Worm (Caenorhabditis elegans) whole organism, mixed stage, embryonic: ENCODE data around the gene F02C12.3.

Experiments
- M03D4.4 ChIP-seq: sonication (generic microtip); optimal IDR thresholded peaks from 2 replicates; lab custom pipeline; 2017; ENCODE audit warnings: mild to moderate bottlenecking, missing genetic modification characterization, missing compliant biosample characterization
- bed-3 ChIP-seq: fragments of 200-800 bp; sonication (Bioruptor generic); optimal IDR thresholded peaks from 3 replicates; lab custom pipeline; 2018; ENCODE audit warnings: mild to moderate bottlenecking, missing genetic modification characterization, moderate library complexity, missing compliant biosample characterization
- ceh-83 ChIP-seq: fragments of 200-800 bp; sonication (Bioruptor generic); optimal IDR thresholded peaks from 2 replicates; lab custom pipeline; 2018; ENCODE audit warnings: mild to moderate bottlenecking, missing genetic modification characterization, missing compliant biosample characterization
- ces-1 ChIP-seq: fragments of 150-350 bp; optimal IDR thresholded peaks from 2 replicates; lab custom pipeline; 2014; ENCODE audit warnings: missing biosample characterization, missing genetic modification reagents, missing genetic modification characterization
- cnd-1 ChIP-seq: fragments of 200-800 bp; sonication (Bioruptor generic); optimal IDR thresholded peaks from 2 replicates; lab custom pipeline; 2018; ENCODE audit warnings: mild to moderate bottlenecking, missing genetic modification characterization, missing compliant biosample characterization
- elt-1 ChIP-seq: sonication (generic microtip); optimal IDR thresholded peaks from 2 replicates; lab custom pipeline; 2017; ENCODE audit warnings: missing genetic modification characterization, mild to moderate bottlenecking, missing compliant biosample characterization, antibody characterized with exemption, moderate library complexity, borderline replicate concordance; ENCODE audit not compliant: insufficient read depth
- elt-3 ChIP-seq: fragments of 150-350 bp; optimal IDR thresholded peaks from 2 replicates; lab custom pipeline; 2014; ENCODE audit warnings: missing biosample characterization, missing genetic modification characterization
- flh-1 ChIP-seq: fragments of 200-800 bp; sonication (Bioruptor generic); optimal IDR thresholded peaks from 2 replicates; lab custom pipeline; 2018; ENCODE audit warnings: mild to moderate bottlenecking, missing genetic modification characterization, moderate library complexity, missing compliant biosample characterization
- ham-2 ChIP-seq: fragments of 200-800 bp; sonication (Bioruptor generic); optimal IDR thresholded peaks from 2 replicates; lab custom pipeline; 2018; ENCODE audit warnings: mild to moderate bottlenecking, missing genetic modification characterization, missing compliant biosample characterization
- hlh-1 ChIP-seq: fragments of 150-350 bp; optimal IDR thresholded peaks from 2 replicates; lab custom pipeline; 2014; ENCODE audit warnings: missing biosample characterization, missing genetic modification reagents, missing genetic modification characterization
- lin-13 ChIP-seq: fragments of 150-350 bp; optimal IDR thresholded peaks from 2 replicates; lab custom pipeline; 2014; ENCODE audit warnings: missing biosample characterization, missing genetic modification characterization
- lin-32 ChIP-seq: fragments of 200-800 bp; sonication (Bioruptor generic); optimal IDR thresholded peaks from 2 replicates; lab custom pipeline; 2018; ENCODE audit warnings: mild to moderate bottlenecking, missing genetic modification characterization, missing compliant biosample characterization
- lsy-2 ChIP-seq: fragments of 150-350 bp; optimal IDR thresholded peaks from 2 replicates; lab custom pipeline; 2014; ENCODE audit warnings: missing biosample characterization, missing genetic modification characterization
- mab-5 ChIP-seq: fragments of 150-350 bp; optimal IDR thresholded peaks from 2 replicates; lab custom pipeline; 2014; ENCODE audit warnings: missing biosample characterization, missing genetic modification characterization
- mep-1 ChIP-seq: fragments of 150-350 bp; optimal IDR thresholded peaks from 2 replicates; lab custom pipeline; 2017; ENCODE audit warnings: missing biosample characterization, missing genetic modification reagents, missing genetic modification characterization, inconsistent platforms
- mls-2 ChIP-seq: sonication (generic microtip); optimal IDR thresholded peaks from 2 replicates; lab custom pipeline; 2016; ENCODE audit warnings: mild to moderate bottlenecking, missing genetic modification characterization, moderate library complexity, missing compliant biosample characterization
- nhr-12 ChIP-seq: fragments of 150-350 bp; optimal IDR thresholded peaks from 2 replicates; lab custom pipeline; 2014; ENCODE audit warnings: missing biosample characterization, missing genetic modification characterization
- nhr-2 ChIP-seq: fragments of 150-350 bp; optimal IDR thresholded peaks from 2 replicates; lab custom pipeline; 2014; ENCODE audit warnings: missing biosample characterization, missing genetic modification characterization
- nhr-237 ChIP-seq: fragments of 150-350 bp; optimal IDR thresholded peaks from 2 replicates; lab custom pipeline; 2014; ENCODE audit warnings: missing biosample characterization, missing genetic modification characterization
- nhr-28 ChIP-seq: fragments of 150-350 bp; optimal IDR thresholded peaks from 2 replicates; lab custom pipeline; 2014; ENCODE audit warnings: missing biosample characterization, missing genetic modification characterization
- nhr-76 ChIP-seq: sonication (generic microtip); optimal IDR thresholded peaks from 2 replicates; lab custom pipeline; 2017; ENCODE audit warnings: missing biosample characterization, missing genetic modification characterization
- pha-4 ChIP-seq: fragments of 150-350 bp; optimal IDR thresholded peaks from 2 replicates; lab custom pipeline; 2018; ENCODE audit warnings: missing biosample characterization, missing genetic modification reagents, missing genetic modification characterization
- sem-2 ChIP-seq: fragments of 200-800 bp; sonication (Bioruptor generic); optimal IDR thresholded peaks from 2 replicates; lab custom pipeline; 2018; ENCODE audit warnings: mild to moderate bottlenecking, missing genetic modification characterization, missing compliant biosample characterization
- snpc-4 ChIP-seq: fragments of 150-350 bp; optimal IDR thresholded peaks from 2 replicates; lab custom pipeline; 2014; ENCODE audit warnings: missing biosample characterization, missing genetic modification characterization
- sptf-1 ChIP-seq: sonication (generic microtip); optimal IDR thresholded peaks from 2 replicates; lab custom pipeline; 2017; ENCODE audit warnings: mild to moderate bottlenecking, missing genetic modification characterization, moderate library complexity, missing compliant biosample characterization
- tbx-8 ChIP-seq: fragments of 200-800 bp; sonication (Bioruptor generic); optimal IDR thresholded peaks from 2 replicates; lab custom pipeline; 2018; ENCODE audit warnings: mild to moderate bottlenecking, missing genetic modification characterization, moderate library complexity, missing compliant biosample characterization
- unc-120 ChIP-seq: sonication (generic microtip); optimal IDR thresholded peaks from 2 replicates; lab custom pipeline; 2017; ENCODE audit warnings: missing genetic modification characterization, missing compliant biosample characterization; ENCODE audit not compliant: poor library complexity, severe bottlenecking
- unc-39 ChIP-seq: fragments of 150-350 bp; optimal IDR thresholded peaks from 2 replicates; lab custom pipeline; 2014; ENCODE audit warnings: missing biosample characterization, missing genetic modification characterization
- unc-62 ChIP-seq: fragments of 150-350 bp; optimal IDR thresholded peaks from 2 replicates; lab custom pipeline; 2014; ENCODE audit warnings: missing biosample characterization, missing genetic modification reagents, missing genetic modification characterization
- zip-8 ChIP-seq: fragments of 150-350 bp; optimal IDR thresholded peaks from 2 replicates; lab custom pipeline; 2014; ENCODE audit warnings: missing biosample characterization, missing genetic modification characterization
- ztf-11 ChIP-seq: fragments of 150-350 bp; optimal IDR thresholded peaks from 2 replicates; lab custom pipeline; 2014; ENCODE audit warnings: missing biosample characterization, missing genetic modification characterization

Gene F02C12.3

DNA sequence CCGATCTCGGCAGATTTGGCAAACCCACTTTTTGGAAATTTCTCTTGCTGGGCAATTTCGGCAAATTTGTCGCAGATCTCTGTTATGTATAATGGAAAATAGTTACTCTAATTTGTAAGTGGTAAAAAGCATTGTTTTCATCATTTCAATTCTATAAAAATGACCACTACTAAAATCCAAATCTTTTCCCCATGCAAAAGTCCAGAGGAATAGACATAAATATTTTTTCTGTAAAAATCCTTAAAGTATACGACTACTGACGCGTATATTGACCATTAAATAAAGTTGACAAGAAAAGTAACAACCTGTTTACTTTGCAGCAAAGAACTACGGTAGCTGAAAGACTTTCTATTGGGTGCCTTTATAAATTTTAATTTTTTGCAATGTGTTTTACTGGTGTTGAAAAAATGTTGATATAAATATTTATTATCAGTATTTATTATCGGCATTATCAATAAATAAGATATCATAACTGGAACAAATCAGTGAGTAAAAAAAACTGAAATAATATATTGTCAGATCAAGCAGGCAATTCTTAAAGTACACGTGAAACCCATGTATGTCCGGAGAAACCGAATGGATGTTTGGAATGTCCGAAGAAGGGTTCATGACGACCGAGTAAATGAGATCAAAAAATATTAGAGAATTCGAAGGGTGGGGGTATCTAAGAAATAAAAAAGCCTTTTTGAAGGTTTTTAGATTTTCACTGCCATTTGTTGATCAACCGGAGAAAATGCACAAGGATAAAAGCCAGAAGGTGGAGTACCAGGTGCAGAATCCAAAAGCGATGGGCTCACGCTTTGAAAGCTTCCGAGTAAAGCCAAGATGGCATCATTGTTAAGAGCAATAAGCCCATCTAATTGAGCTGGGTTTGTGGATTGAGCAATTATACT is 47.3 kb upstream of the F02C12.3 start:
- TF ChIP-seq lin-13 (tag; lab: Kevin White, UChicago) (no peak), tbx-8 (no peak), unc-120 (tag; lab: Kevin White, UChicago) (no peak), elt-1 (tag; lab: Kevin White, UChicago) (no peak), lsy-2 (no peak)

DNA sequence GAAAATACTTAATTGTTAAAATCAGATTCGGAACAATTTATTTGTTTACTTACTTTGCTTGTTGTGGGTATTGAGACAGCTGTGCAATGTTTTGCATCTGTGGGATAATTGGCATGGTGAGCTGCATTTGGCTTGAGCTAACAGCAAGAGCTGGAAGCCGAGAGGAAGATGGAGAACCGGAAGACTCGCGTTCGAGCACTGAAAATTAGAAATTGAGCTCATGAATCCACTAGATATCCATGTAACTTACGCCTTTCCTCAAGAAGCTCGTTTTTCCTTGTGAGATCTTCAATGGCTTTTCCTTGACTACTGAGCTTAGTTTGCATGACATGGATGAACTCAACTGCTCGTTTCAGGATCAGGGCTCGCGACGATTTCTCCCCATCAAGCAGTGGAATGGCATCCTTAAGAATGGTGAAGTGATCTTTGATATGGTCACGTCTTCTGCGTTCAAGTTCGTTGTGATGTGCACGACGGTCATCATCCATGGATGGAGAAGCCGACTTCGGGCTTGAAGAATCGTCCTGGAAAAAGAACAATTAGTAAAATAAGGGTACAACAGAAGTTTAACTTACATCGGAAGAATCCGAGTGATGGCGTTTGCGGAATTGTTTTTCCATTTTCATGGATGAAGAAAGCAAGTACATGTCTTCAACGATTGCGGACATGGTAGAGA is 46.5 kb upstream of the F02C12.3 start:
- TF ChIP-seq unc-62 (no peak), mep-1 (tag; lab: Kevin White, UChicago) (no peak), unc-120 (tag; lab: Kevin White, UChicago) (no peak), unc-39 (no peak), lsy-2 (no peak), nhr-76 (no peak), ceh-83 (GFP tag; lab: Kevin White, UChicago) (no peak), nhr-2 (tag; lab: Kevin White, UChicago) (no peak), lin-13 (tag; lab: Kevin White, UChicago) (no peak), flh-1 (no peak), nhr-12 (tag; lab: Kevin White, UChicago) (no peak), elt-3 (tag; lab: Kevin White, UChicago) (no peak), sptf-1 (tag; lab: Kevin White, UChicago) (no peak), lin-32 (GFP tag; lab: Kevin White, UChicago) (no peak), ham-2 (GFP tag; lab: Kevin White, UChicago) (no peak), mls-2 (no peak), nhr-237 (tag; lab: Kevin White, UChicago) (no peak), nhr-28 (no peak)

DNA sequence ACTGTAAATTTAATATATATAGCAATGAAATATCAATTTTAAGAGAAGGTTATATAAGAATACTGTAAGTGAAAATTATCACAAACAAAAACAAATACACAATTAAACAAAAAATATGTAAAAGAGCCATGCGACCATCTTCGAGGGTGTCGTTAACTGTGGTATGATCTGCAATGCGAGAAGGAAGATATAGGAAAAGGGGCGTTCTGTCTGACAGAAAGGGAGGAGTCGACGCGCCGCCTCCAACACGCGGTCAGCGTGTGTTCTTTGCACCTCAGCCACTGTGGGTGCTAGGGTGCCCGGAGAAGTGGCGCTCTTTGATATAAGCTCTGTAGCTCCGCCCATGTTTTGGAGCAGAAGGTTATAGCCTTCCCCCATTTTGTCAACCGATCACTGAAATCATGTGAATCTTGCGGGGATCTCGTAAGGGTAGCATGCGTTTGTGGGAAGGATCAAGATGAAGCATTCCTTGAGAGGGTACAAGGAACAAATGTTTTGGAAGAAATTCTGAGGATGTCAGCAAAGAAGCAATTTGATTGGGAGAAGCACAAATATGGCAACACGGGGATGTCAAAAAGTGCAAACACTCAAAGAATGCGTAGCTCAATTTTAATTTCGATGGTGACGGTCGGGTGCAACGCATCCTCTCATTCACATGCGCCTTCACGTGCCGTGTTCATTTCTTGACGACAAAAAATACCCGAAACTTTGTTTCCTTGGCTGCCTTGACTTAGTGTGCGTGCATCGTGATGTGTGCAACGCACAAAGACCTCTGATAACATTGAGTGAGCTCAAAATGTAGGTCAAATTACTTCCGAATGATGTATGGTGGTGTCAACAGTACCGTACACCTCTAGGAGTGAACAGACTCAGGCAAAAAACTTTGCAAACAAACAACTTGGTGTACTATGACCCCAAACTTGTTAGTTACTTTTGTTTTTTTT is 45.7 kb upstream of the F02C12.3 start, which contains the start of gene mxl-3:
mxl-3 (minus strand) TSS at position 1 of the 944 bp plus-strand sequence.
- TF ChIP-seq hlh-1, result no peak
- no peak for TF ChIP-seq mab-5
- TF ChIP-seq ham-2 (GFP tag; lab: Kevin White, UChicago), result no peak
- TF ChIP-seq nhr-76, result no peak
- TF ChIP-seq nhr-28, result no peak
- no peak for TF ChIP-seq nhr-2 (tag; lab: Kevin White, UChicago)
- TF ChIP-seq snpc-4, result no peak
- no peak for TF ChIP-seq lin-13 (tag; lab: Kevin White, UChicago)
- TF ChIP-seq mep-1 (tag; lab: Kevin White, UChicago), result no peak
- no peak for TF ChIP-seq ces-1 (GFP tag; lab: Kevin White, UChicago)
- no peak for TF ChIP-seq pha-4 (tag; lab: Kevin White, UChicago)
- TF ChIP-seq nhr-237 (tag; lab: Kevin White, UChicago), result no peak
- no peak for TF ChIP-seq sem-2 (GFP tag; lab: Kevin White, UChicago)
- TF ChIP-seq zip-8 (tag; lab: Kevin White, UChicago), result no peak
- TF ChIP-seq unc-120 (tag; lab: Kevin White, UChicago), result no peak
- no peak for TF ChIP-seq bed-3 (GFP tag; lab: Kevin White, UChicago)
- TF ChIP-seq sptf-1 (tag; lab: Kevin White, UChicago), result no peak
- no peak for TF ChIP-seq elt-1 (tag; lab: Kevin White, UChicago)
- no peak for TF ChIP-seq mls-2

DNA sequence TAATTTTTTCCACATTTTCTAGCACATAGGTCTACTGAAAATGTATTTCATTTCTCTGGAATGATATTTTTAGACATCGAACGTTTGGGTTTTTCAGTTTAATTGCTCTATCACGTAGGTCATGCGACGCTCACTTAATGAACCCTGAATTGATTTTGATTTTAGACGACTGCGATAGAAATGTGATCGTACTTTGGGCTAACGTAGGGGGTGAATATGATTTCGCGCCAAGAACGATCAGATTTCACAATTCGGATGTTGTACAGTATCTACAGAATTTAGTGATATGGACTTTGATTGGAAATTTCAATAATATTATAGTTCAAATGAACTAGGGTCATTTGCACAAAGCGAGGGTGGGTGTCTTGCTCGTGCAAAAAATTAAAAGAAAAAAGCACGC is 44.6 kb upstream of the F02C12.3 start:
- no peak for TF ChIP-seq M03D4.4
- TF ChIP-seq nhr-237 (tag; lab: Kevin White, UChicago), result no peak
- no peak for TF ChIP-seq ham-2 (GFP tag; lab: Kevin White, UChicago)
- TF ChIP-seq sptf-1 (tag; lab: Kevin White, UChicago), result no peak
- TF ChIP-seq zip-8 (tag; lab: Kevin White, UChicago), result no peak
- no peak for TF ChIP-seq pha-4 (tag; lab: Kevin White, UChicago)
- TF ChIP-seq bed-3 (GFP tag; lab: Kevin White, UChicago), result no peak
- no peak for TF ChIP-seq elt-1 (tag; lab: Kevin White, UChicago)
- TF ChIP-seq ztf-11 (tag; lab: Kevin White, UChicago), result no peak
- TF ChIP-seq cnd-1, result no peak
- no peak for TF ChIP-seq mls-2
